Fruit fly (Drosophila melanogaster): ENCODE measurements around the gene osp.

The osp gene

DNA sequence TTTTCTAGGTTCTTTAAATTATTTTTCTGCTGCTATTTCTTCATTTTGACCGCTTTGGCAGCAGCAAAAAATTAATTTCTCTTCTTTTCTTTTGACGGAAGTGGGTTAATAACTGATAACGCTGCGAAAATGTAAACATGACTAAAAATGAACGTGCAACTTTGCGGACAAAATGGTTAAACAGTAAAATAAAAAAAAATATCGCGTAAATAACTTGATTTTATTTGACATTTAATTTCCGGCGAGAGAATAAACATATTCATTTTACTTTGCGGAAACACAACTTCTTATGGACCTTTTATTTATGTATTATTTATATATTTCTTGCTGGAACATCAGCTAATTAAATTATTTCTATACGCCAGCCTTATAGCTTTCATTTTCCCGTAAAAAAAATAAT is 12.4 kb downstream of the osp start:
- TF ChIP-seq CG1620 (GFP tag; optimal IDR thresholded peaks at IDR 0.05) = no peak

DNA sequence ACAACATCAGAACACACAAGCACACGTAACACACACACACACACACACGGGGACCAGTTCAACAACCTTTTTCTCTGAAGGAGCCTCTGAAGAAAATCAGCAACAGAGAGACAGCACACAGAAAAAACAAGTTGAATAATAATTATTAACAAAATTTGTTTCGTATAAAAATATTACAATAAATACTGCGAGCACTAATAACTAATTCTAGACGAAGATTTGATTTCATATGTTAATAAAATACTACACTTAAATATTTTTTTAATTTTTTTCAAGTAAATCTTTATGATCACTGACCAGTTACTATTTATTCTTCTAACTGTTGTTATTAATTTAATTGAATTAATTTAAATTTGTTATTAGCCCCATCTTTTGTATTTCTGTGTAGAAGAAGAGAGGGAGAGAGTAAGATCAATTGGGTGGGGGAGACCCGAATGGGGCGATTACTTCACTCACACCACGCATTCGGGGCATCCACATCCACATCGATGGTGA is 14.5 kb downstream of the osp start:
- TF ChIP-seq Clk (GFP tag; optimal IDR thresholded peaks at IDR 0.05) = no peak
- TF ChIP-seq kay (GFP tag; ENCODE audit: borderline replicate concordance) = no peak
- TF ChIP-seq ovo (GFP tag; optimal IDR thresholded peaks at IDR 0.05) = no peak
- no peak for TF ChIP-seq CG7101 (tag; optimal IDR thresholded peaks at IDR 0.05)
- TF ChIP-seq pad (GFP tag; optimal IDR thresholded peaks at IDR 0.05) = no peak
- TF ChIP-seq CG5204 (GFP tag; optimal IDR thresholded peaks at IDR 0.05) = no peak
- TF ChIP-seq Hr96 (GFP tag; optimal IDR thresholded peaks at IDR 0.05) = no peak
- no peak for TF ChIP-seq CG1620 (GFP tag; optimal IDR thresholded peaks at IDR 0.05)
- TF ChIP-seq toe (GFP tag; optimal IDR thresholded peaks at IDR 0.05) = no peak
- TF ChIP-seq Mnt (GFP tag; optimal IDR thresholded peaks at IDR 0.05) = no peak
- no peak for TF ChIP-seq Crg-1 (GFP tag; optimal IDR thresholded peaks at IDR 0.05)
- TF ChIP-seq CG7045 (GFP tag; optimal IDR thresholded peaks at IDR 0.05) = no peak
- no peak for TF ChIP-seq bab1 (GFP tag; optimal IDR thresholded peaks at IDR 0.05)
- no peak for TF ChIP-seq CG14711 (tag; optimal IDR thresholded peaks at IDR 0.05)

DNA sequence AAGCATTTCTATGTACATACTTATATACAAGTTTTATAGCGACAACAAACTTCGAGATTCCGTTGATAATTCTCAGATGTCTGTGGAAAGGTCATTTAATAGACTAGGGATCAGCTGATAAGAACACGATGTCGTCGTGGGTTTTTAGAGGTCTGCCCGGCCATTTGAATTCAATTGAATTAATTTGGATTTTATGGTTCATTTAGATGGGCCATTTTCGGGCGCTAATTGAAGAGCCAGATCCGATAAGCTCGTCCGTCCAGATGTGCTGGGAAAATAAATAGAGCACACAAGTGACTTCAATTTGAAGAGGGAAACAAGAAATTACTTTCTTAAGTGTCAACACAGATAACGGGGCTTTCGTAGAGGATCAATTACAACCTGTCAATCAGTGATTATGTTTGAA is 15.5 kb downstream of the osp start:
- TF ChIP-seq cic (GFP tag; optimal IDR thresholded peaks at IDR 0.05) (no peak), Crg-1 (GFP tag; optimal IDR thresholded peaks at IDR 0.05) (no peak), Clk (GFP tag; optimal IDR thresholded peaks at IDR 0.05) (no peak), tj (GFP tag; optimal IDR thresholded peaks at IDR 0.05) (no peak), pad (GFP tag; optimal IDR thresholded peaks at IDR 0.05) (no peak), CG12768 (GFP tag; optimal IDR thresholded peaks at IDR 0.05) (no peak), CG33017 (tag; optimal IDR thresholded peaks at IDR 0.05) (no peak), Hr96 (GFP tag; optimal IDR thresholded peaks at IDR 0.05) (no peak), CG11617 (GFP tag; optimal IDR thresholded peaks at IDR 0.05) (no peak), bab1 (GFP tag; optimal IDR thresholded peaks at IDR 0.05) (no peak), CG1620 (GFP tag; optimal IDR thresholded peaks at IDR 0.05) (no peak)

DNA sequence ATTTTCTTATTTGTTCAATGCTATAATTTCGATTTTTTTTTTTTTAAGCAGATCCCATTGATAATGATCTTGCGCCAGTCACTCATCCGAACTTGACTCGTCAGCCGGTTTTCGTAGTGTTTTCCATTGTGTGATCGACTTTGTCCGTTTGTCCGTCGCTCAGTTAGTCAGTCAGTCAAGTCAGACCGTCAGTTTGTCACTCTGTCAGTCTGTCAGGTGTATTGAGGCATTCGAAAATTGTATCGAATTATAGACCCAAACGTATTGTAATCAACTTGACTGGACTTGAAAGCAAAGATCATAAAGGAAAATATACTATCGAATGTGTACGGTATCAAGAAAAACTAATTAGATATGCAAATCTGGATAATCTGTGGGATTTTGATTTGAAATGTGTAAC is 20.2 kb downstream of the osp start:
- no peak for TF ChIP-seq CG7101 (tag; optimal IDR thresholded peaks at IDR 0.05)
- no peak for TF ChIP-seq tj (GFP tag; optimal IDR thresholded peaks at IDR 0.05)
- TF ChIP-seq kay (GFP tag; ENCODE audit: borderline replicate concordance) = no peak
- no peak for TF ChIP-seq bab1 (GFP tag; optimal IDR thresholded peaks at IDR 0.05)
- TF ChIP-seq toe (GFP tag; optimal IDR thresholded peaks at IDR 0.05) = no peak
- TF ChIP-seq cic (GFP tag; optimal IDR thresholded peaks at IDR 0.05) = no peak
- TF ChIP-seq CG7045 (GFP tag; optimal IDR thresholded peaks at IDR 0.05) = no peak
- TF ChIP-seq CG5204 (GFP tag; optimal IDR thresholded peaks at IDR 0.05) = no peak
- TF ChIP-seq CG1620 (GFP tag; optimal IDR thresholded peaks at IDR 0.05) = no peak
- no peak for TF ChIP-seq cnc (optimal IDR thresholded peaks at IDR 0.05)
- no peak for TF ChIP-seq Mnt (GFP tag; optimal IDR thresholded peaks at IDR 0.05)
- no peak for TF ChIP-seq CG11617 (GFP tag; optimal IDR thresholded peaks at IDR 0.05)
- no peak for TF ChIP-seq Crg-1 (GFP tag; optimal IDR thresholded peaks at IDR 0.05)

DNA sequence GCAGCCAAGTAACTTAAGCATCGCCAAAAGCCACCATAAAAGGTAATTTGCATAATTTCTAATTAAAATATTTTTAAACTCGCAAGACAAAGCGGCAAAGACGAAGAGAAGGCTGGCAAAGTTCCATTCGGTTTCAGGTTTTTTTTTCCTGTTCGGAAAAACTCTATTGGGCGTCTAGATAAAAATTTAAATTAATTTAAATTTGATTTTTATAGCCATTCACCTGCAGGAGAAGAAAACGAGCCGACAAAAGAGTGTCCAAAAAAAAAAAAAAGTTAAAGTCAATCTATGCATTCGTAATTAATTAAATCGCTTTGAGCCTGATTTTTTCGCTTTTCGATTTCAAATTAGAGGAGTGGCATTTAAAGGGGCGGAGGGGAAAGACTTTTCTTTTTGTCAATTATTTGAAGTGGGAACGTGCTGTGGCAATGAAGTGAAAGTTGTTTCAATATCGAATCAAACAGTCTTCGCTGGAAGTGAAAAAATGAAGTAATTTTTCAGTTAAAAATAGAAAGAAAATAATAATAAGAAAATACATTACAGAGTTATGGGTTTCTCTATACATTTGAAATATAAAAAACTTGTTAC is 20.8 kb downstream of the osp start:
- TF ChIP-seq CG7045 (GFP tag; optimal IDR thresholded peaks at IDR 0.05) (no peak), Crg-1 (GFP tag; optimal IDR thresholded peaks at IDR 0.05) (no peak), Mnt (GFP tag; optimal IDR thresholded peaks at IDR 0.05) (no peak), cnc (optimal IDR thresholded peaks at IDR 0.05) (no peak), bab1 (GFP tag; optimal IDR thresholded peaks at IDR 0.05) (no peak), CG33017 (tag; optimal IDR thresholded peaks at IDR 0.05) (no peak), Hr96 (GFP tag; optimal IDR thresholded peaks at IDR 0.05) (no peak), toe (GFP tag; optimal IDR thresholded peaks at IDR 0.05) (no peak), Clk (GFP tag; optimal IDR thresholded peaks at IDR 0.05) (no peak), tj (GFP tag; optimal IDR thresholded peaks at IDR 0.05) (no peak), CG14711 (tag; optimal IDR thresholded peaks at IDR 0.05) (no peak), CG7101 (tag; optimal IDR thresholded peaks at IDR 0.05) (no peak), pad (GFP tag; optimal IDR thresholded peaks at IDR 0.05) (no peak), kay (GFP tag; ENCODE audit: borderline replicate concordance) (no peak), ovo (GFP tag; optimal IDR thresholded peaks at IDR 0.05) (no peak), CG1620 (GFP tag; optimal IDR thresholded peaks at IDR 0.05) (no peak)

DNA sequence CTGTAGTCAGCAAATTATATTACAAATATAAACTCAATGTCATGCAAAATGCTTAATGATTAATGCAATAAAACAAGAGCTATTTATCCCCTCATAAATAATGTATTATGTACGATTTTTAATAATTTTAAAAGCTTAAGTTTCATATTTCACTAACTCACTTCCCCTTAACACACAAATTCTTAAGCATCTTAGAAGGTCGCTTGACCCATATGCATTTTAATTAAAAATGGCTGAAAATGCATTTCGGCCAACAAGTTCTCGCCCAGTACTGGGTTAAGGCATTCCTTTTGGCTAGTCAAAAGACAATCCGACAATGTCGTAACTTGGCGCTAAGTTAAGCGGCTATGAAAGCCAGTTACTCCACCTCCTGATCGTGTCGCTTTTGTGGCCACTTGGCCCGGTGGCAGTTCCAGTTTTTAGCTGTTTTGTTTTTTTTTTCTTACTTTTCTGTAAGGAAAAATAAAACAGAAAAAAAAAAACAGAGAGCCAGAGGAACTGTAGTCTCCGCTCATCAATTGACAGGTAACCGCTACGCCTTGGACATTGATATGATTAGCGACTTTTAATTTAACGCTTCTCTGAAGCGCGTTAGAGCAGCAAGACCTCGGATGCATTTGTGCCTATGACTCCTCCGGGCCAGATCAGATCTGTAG is 24.1 kb downstream of the osp start:
- no peak for TF ChIP-seq CG7101 (tag; optimal IDR thresholded peaks at IDR 0.05)
- TF ChIP-seq cnc (optimal IDR thresholded peaks at IDR 0.05) = no peak
- no peak for TF ChIP-seq CG12768 (GFP tag; optimal IDR thresholded peaks at IDR 0.05)
- no peak for TF ChIP-seq CG1620 (GFP tag; optimal IDR thresholded peaks at IDR 0.05)
- no peak for TF ChIP-seq CG14711 (tag; optimal IDR thresholded peaks at IDR 0.05)
- TF ChIP-seq bab1 (GFP tag; optimal IDR thresholded peaks at IDR 0.05) = no peak
- no peak for TF ChIP-seq cic (GFP tag; optimal IDR thresholded peaks at IDR 0.05)
- TF ChIP-seq Clk (GFP tag; optimal IDR thresholded peaks at IDR 0.05) = no peak
- TF ChIP-seq CG7045 (GFP tag; optimal IDR thresholded peaks at IDR 0.05) = no peak
- TF ChIP-seq Crg-1 (GFP tag; optimal IDR thresholded peaks at IDR 0.05) = no peak
- TF ChIP-seq CG11617 (GFP tag; optimal IDR thresholded peaks at IDR 0.05) = no peak
- no peak for TF ChIP-seq kay (GFP tag; ENCODE audit: borderline replicate concordance)
- no peak for TF ChIP-seq toe (GFP tag; optimal IDR thresholded peaks at IDR 0.05)
- TF ChIP-seq ovo (GFP tag; optimal IDR thresholded peaks at IDR 0.05) = no peak
- TF ChIP-seq pad (GFP tag; optimal IDR thresholded peaks at IDR 0.05) = no peak
- TF ChIP-seq Mnt (GFP tag; optimal IDR thresholded peaks at IDR 0.05) = no peak
- no peak for TF ChIP-seq Hr96 (GFP tag; optimal IDR thresholded peaks at IDR 0.05)
- no peak for TF ChIP-seq tj (GFP tag; optimal IDR thresholded peaks at IDR 0.05)
- no peak for TF ChIP-seq CG5204 (GFP tag; optimal IDR thresholded peaks at IDR 0.05)
